ENCODE assay signal across 1 fruit fly cellular context in the genomic region with DNA sequence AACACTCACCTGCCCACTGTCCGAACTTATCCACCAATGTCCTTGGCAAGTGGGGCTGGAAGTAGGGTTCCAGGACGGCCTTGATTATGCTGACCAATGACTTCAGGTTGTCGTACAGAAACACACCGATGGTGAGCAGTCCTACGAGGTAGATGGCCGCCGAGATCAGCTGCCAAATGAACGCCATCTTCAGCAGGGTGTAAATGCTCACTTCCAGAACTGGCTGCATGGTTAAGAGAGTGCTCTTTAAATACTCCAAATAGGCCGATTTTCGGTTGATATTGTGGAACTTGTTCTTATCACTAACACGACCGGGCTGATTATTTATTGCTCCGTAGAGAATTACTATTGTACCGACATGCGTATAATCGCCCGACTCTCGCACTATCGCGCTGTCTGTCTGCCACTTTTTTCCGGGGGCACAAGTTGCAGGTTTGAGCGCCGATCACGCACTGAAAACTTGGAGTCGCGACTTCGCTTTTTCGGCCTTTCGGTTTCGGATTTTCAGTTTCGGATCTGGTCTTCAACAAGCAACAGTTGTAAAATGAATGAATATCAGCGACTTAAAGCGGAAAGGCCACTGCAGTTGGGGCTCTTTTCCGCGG.
TF ChIP-seq lines count a peak whose summit lies in the region.

No protein-coding gene starts in this region.

TF ChIP-seq in whole organism, embryonic, 481 proteins besides CTCF, POLR2A, EP300 and RAD21 (continued from another document):
- TF ChIP-seq Med (GFP tag; lab: Kevin White, UChicago) (peak; percentile 73), Trl (optimal IDR thresholded peaks at IDR 0.05; lab: Kevin White, UChicago) (peak; percentile 6 to 14), Trl (GFP tag; optimal IDR thresholded peaks at IDR 0.05; lab: Kevin White, UChicago) (no peak), Tbp (GFP tag; optimal IDR thresholded peaks at IDR 0.05; lab: Kevin White, UChicago) (no peak), CG13296 (GFP tag; optimal IDR thresholded peaks at IDR 0.05; lab: Kevin White, UChicago) (peak; percentile 39), GATAe (GFP tag; conservative IDR thresholded peaks at IDR 0.05; lab: Robert Waterston, UW) (peak; percentile 9; the same call in 1 of the 2 replicates), CG15601 (tag; optimal IDR thresholded peaks at IDR 0.05; lab: Kevin White, UChicago) (peak; percentile 1), CG6272 (GFP tag; IDR thresholded peaks at IDR 0.05; lab: Robert Waterston, UW) (no peak), odd (GFP tag; optimal IDR thresholded peaks at IDR 0.05; lab: Kevin White, UChicago) (peak; percentile 51), CG9609 (GFP tag; optimal IDR thresholded peaks at IDR 0.05; lab: Kevin White, UChicago) (no peak), Hr78 (GFP tag; optimal IDR thresholded peaks at IDR 0.05; lab: Kevin White, UChicago) (peak in 1 of 2 experiments; percentile 14), dysf (GFP tag; IDR thresholded peaks at IDR 0.05; lab: Robert Waterston, UW) (no peak; the same call in 2 of the 3 replicates), Sox100B (GFP tag; optimal IDR thresholded peaks at IDR 0.05; lab: Kevin White, UChicago) (no peak), CG6791 (GFP tag; IDR thresholded peaks at IDR 0.05; lab: Robert Waterston, UW; ENCODE audit: partially characterized antibody) (no peak), dmrt11E (tag; optimal IDR thresholded peaks at IDR 0.05; lab: Kevin White, UChicago) (no peak), CG2199 (GFP tag; IDR thresholded peaks at IDR 0.05; lab: Robert Waterston, UW) (peak; percentile 93), tio (GFP tag; optimal IDR thresholded peaks at IDR 0.05; lab: Kevin White, UChicago) (no peak), jumu (GFP tag; optimal IDR thresholded peaks at IDR 0.05; lab: Kevin White, UChicago) (no peak), fd64A (GFP tag; optimal IDR thresholded peaks at IDR 0.05; lab: Kevin White, UChicago) (peak; percentile 3), NfI (GFP tag; optimal IDR thresholded peaks at IDR 0.05; lab: Kevin White, UChicago) (no peak), Atf-2 (GFP tag; optimal IDR thresholded peaks at IDR 0.05; lab: Kevin White, UChicago) (no peak), ac (GFP tag; optimal IDR thresholded peaks at IDR 0.05; lab: Kevin White, UChicago) (no peak), CG14710 (tag; optimal IDR thresholded peaks at IDR 0.05; lab: Kevin White, UChicago) (no peak), sug (tag; optimal IDR thresholded peaks at IDR 0.05; lab: Kevin White, UChicago) (peak; percentile 76), Mad (GFP tag; optimal IDR thresholded peaks at IDR 0.05; lab: Kevin White, UChicago) (no peak), usp (GFP tag; optimal IDR thresholded peaks at IDR 0.05; lab: Kevin White, UChicago) (no peak), CG12071 (GFP tag; optimal IDR thresholded peaks at IDR 0.05; lab: Kevin White, UChicago) (peak; percentile 11), E2f2 (GFP tag; IDR thresholded peaks at IDR 0.05; lab: Robert Waterston, UW) (0 out of 2 replicates have a peak, but pooled peaks have one; percentile 14), CG3163 (GFP tag; optimal IDR thresholded peaks at IDR 0.05; lab: Kevin White, UChicago) (peak; percentile 64), MTF-1 (GFP tag; optimal IDR thresholded peaks at IDR 0.05; lab: Kevin White, UChicago; ENCODE audit: borderline replicate concordance) (no peak), mam (GFP tag; optimal IDR thresholded peaks at IDR 0.05; lab: Kevin White, UChicago) (no peak), grn (GFP tag; optimal IDR thresholded peaks at IDR 0.05; lab: Kevin White, UChicago) (peak; percentile 21), CG4854 (GFP tag; optimal IDR thresholded peaks at IDR 0.05; lab: Kevin White, UChicago) (no peak), pfk (GFP tag; optimal IDR thresholded peaks at IDR 0.05; lab: Kevin White, UChicago) (no peak), mirr (GFP tag; optimal IDR thresholded peaks at IDR 0.05; lab: Kevin White, UChicago) (peak; percentile 88), ro (GFP tag; IDR thresholded peaks at IDR 0.05; lab: Robert Waterston, UW) (no peak), ken (GFP tag; IDR thresholded peaks at IDR 0.05; lab: Robert Waterston, UW) (no peak), CG4707 (GFP tag; optimal IDR thresholded peaks at IDR 0.05; lab: Kevin White, UChicago) (no peak), CG16863 (GFP tag; optimal IDR thresholded peaks at IDR 0.05; lab: Kevin White, UChicago) (no peak), CG18011 (GFP tag; optimal IDR thresholded peaks at IDR 0.05; lab: Kevin White, UChicago) (no peak), NC2β (GFP tag; optimal IDR thresholded peaks at IDR 0.05; lab: Kevin White, UChicago) (no peak), sens (GFP tag; lab: Kevin White, UChicago) (peak; percentile 47), CG14965 (GFP tag; optimal IDR thresholded peaks at IDR 0.05; lab: Kevin White, UChicago; ENCODE audit: borderline replicate concordance) (no peak), CG10209 (GFP tag; optimal IDR thresholded peaks at IDR 0.05; lab: Kevin White, UChicago) (no peak), Eip74EF (GFP tag; optimal IDR thresholded peaks at IDR 0.05; lab: Kevin White, UChicago) (no peak), lab (GFP tag; optimal IDR thresholded peaks at IDR 0.05; lab: Kevin White, UChicago) (peak; percentile 39), ftz-f1 (GFP tag; optimal IDR thresholded peaks at IDR 0.05; lab: Kevin White, UChicago) (no peak), phol (tag; optimal IDR thresholded peaks at IDR 0.05; lab: Kevin White, UChicago) (no peak), Hr51 (GFP tag; optimal IDR thresholded peaks at IDR 0.05; lab: Kevin White, UChicago) (peak in 1 of 2 experiments; percentile 1), bcd (GFP tag; optimal IDR thresholded peaks at IDR 0.05; lab: Kevin White, UChicago) (no peak), Kr (GFP tag; optimal IDR thresholded peaks at IDR 0.05; lab: Kevin White, UChicago) (no peak), eyg (GFP tag; optimal IDR thresholded peaks at IDR 0.05; lab: Kevin White, UChicago) (no peak), caup (GFP tag; optimal IDR thresholded peaks at IDR 0.05; lab: Kevin White, UChicago; ENCODE audit: severe bottlenecking) (no peak)
